Worm (Caenorhabditis elegans) whole organism, L1 larva: ENCODE measurements around the gene F14F3.5.

Experiments
- aha-1 ChIP-seq: fragments of 150-350 bp; optimal IDR thresholded peaks from 2 replicates; lab custom pipeline; 2014; ENCODE audit warnings: missing biosample characterization, missing genetic modification characterization
- alr-1 ChIP-seq: fragments of 200-800 bp; sonication (Bioruptor generic); optimal IDR thresholded peaks from 2 replicates; lab custom pipeline; 2018; ENCODE audit warnings: borderline replicate concordance, mild to moderate bottlenecking, missing genetic modification characterization, missing compliant biosample characterization
- ama-1 ChIP-seq: fragments of 150-350 bp; optimal IDR thresholded peaks from 2 replicates; lab custom pipeline; 2014
- ceh-8 ChIP-seq: fragments of 200-800 bp; sonication (Bioruptor generic); optimal IDR thresholded peaks from 2 replicates; lab custom pipeline; 2018; ENCODE audit warnings: mild to moderate bottlenecking, missing genetic modification characterization, moderate library complexity, missing compliant biosample characterization
- ceh-82 ChIP-seq, 3 experiments: fragments of 150-350 bp in 1 of 3; sonication (generic microtip) in 2 of 3; optimal IDR thresholded peaks; 2 replicates each; lab custom pipeline; 2014 to 2017; ENCODE audit warnings: missing biosample characterization in 3 of 3, missing genetic modification characterization in 3 of 3
- ceh-88 ChIP-seq: fragments of 200-800 bp; sonication (Bioruptor generic); IDR thresholded peaks from 2 replicates; pipeline ENCODE4 v1.3.6; 2022; ENCODE audit warnings: missing genetic modification characterization, missing compliant biosample characterization
- ceh-90 ChIP-seq: sonication (generic microtip); optimal IDR thresholded peaks from 2 replicates; lab custom pipeline; 2016; ENCODE audit warnings: missing genetic modification characterization, missing compliant biosample characterization
- ces-1 ChIP-seq: fragments of 150-350 bp; optimal IDR thresholded peaks from 2 replicates; lab custom pipeline; 2014; ENCODE audit warnings: missing biosample characterization, missing genetic modification reagents, missing genetic modification characterization
- dpl-1 ChIP-seq, 3 experiments: fragments of 150-350 bp in 2 of 3; sonication (generic microtip) in 1 of 3; optimal IDR thresholded peaks; 2 replicates each; lab custom pipeline; 2014 to 2017; ENCODE audit warnings: missing biosample characterization in 3 of 3, missing genetic modification characterization in 3 of 3, missing genetic modification reagents in 3 of 3
- dsc-1 ChIP-seq: sonication (generic microtip); optimal IDR thresholded peaks from 2 replicates; lab custom pipeline; 2016; ENCODE audit warnings: mild to moderate bottlenecking, missing genetic modification characterization, missing compliant biosample characterization
- efl-1 ChIP-seq, 4 experiments: fragments of 150-350 bp; optimal IDR thresholded peaks in 3 of 4; peaks in 1 of 4; 1 replicate in 1 of 4; 2 replicates in 3 of 4; lab custom pipeline; 2014; ENCODE audit warnings: missing biosample characterization in 2 of 4, missing genetic modification characterization in 2 of 4, missing genetic modification reagents in 2 of 4
- efl-3 ChIP-seq: fragments of 200-800 bp; sonication (Bioruptor generic); optimal IDR thresholded peaks from 2 replicates; lab custom pipeline; 2018; ENCODE audit warnings: mild to moderate bottlenecking, missing genetic modification characterization, missing compliant biosample characterization
- egl-13 ChIP-seq: sonication (generic microtip); optimal IDR thresholded peaks from 2 replicates; lab custom pipeline; 2016; ENCODE audit warnings: missing genotype, missing genetic modification reagents, missing genetic modification characterization, missing compliant biosample characterization
- egl-27 ChIP-seq, 2 experiments: fragments of 150-350 bp in 1 of 2; sonication (generic microtip); optimal IDR thresholded peaks; 3 replicates each; lab custom pipeline; 2017 to 2018; ENCODE audit warnings: missing biosample characterization in 2 of 2, missing genetic modification characterization in 2 of 2, missing genetic modification reagents in 2 of 2
- ets-5 ChIP-seq: fragments of 200-800 bp; sonication (Bioruptor generic); IDR thresholded peaks from 2 replicates; pipeline ENCODE4 v1.3.6; 2022; ENCODE audit warnings: missing genetic modification characterization, missing compliant biosample characterization
- fkh-4 ChIP-seq: sonication (generic microtip); optimal IDR thresholded peaks from 2 replicates; lab custom pipeline; 2016; ENCODE audit warnings: missing compliant biosample characterization, missing genetic modification characterization, borderline replicate concordance
- fkh-8 ChIP-seq: sonication (generic microtip); optimal IDR thresholded peaks from 2 replicates; lab custom pipeline; 2016; ENCODE audit warnings: mild to moderate bottlenecking, missing genetic modification characterization, missing compliant biosample characterization
- hlh-17 ChIP-seq: fragments of 200-800 bp; sonication (Bioruptor generic); optimal IDR thresholded peaks from 2 replicates; lab custom pipeline; 2018; ENCODE audit warnings: missing genetic modification characterization, mild to moderate bottlenecking, missing compliant biosample characterization, moderate library complexity, borderline replicate concordance
- hlh-4 ChIP-seq: sonication (generic microtip); optimal IDR thresholded peaks from 2 replicates; lab custom pipeline; 2016; ENCODE audit warnings: mild to moderate bottlenecking, missing genetic modification characterization, missing compliant biosample characterization
- hpl-2 ChIP-seq: fragments of 150-350 bp; optimal IDR thresholded peaks from 2 replicates; lab custom pipeline; 2014; ENCODE audit warnings: missing biosample characterization, missing genetic modification reagents, missing genetic modification characterization
- jun-1 ChIP-seq: fragments of 150-350 bp; optimal IDR thresholded peaks from 2 replicates; lab custom pipeline; 2014; ENCODE audit warnings: missing biosample characterization, missing genetic modification reagents, missing genetic modification characterization
- lin-15B ChIP-seq: fragments of 150-350 bp; sonication (generic microtip); optimal IDR thresholded peaks from 3 replicates; lab custom pipeline; 2014; ENCODE audit warnings: missing biosample characterization, missing genetic modification characterization
- lir-3 ChIP-seq: sonication (generic microtip); optimal IDR thresholded peaks from 2 replicates; lab custom pipeline; 2016; ENCODE audit warnings: mild to moderate bottlenecking, missing genetic modification characterization, moderate library complexity, missing compliant biosample characterization; ENCODE audit not compliant: poor library complexity
- mef-2 ChIP-seq: fragments of 150-350 bp; optimal IDR thresholded peaks from 2 replicates; lab custom pipeline; 2014; ENCODE audit warnings: missing biosample characterization, missing genetic modification characterization
- nhr-11 ChIP-seq: fragments of 150-350 bp; optimal IDR thresholded peaks from 2 replicates; lab custom pipeline; 2014; ENCODE audit warnings: missing biosample characterization, missing genetic modification characterization
- nhr-12 ChIP-seq: sonication (generic microtip); optimal IDR thresholded peaks from 2 replicates; lab custom pipeline; 2017; ENCODE audit warnings: missing biosample characterization, missing genetic modification characterization
- nhr-237 ChIP-seq: fragments of 150-350 bp; optimal IDR thresholded peaks from 2 replicates; lab custom pipeline; 2014; ENCODE audit warnings: missing biosample characterization, missing genetic modification characterization
- nhr-28 ChIP-seq: fragments of 150-350 bp; optimal IDR thresholded peaks from 2 replicates; lab custom pipeline; 2014; ENCODE audit warnings: missing biosample characterization, missing genetic modification characterization
- nhr-47 ChIP-seq: sonication (generic microtip); optimal IDR thresholded peaks from 2 replicates; lab custom pipeline; 2016; ENCODE audit warnings: mild to moderate bottlenecking, missing genetic modification characterization, moderate library complexity, missing compliant biosample characterization
- nhr-71 ChIP-seq: sonication (generic microtip); optimal IDR thresholded peaks from 2 replicates; lab custom pipeline; 2016; ENCODE audit warnings: mild to moderate bottlenecking, missing genetic modification characterization, moderate library complexity, missing compliant biosample characterization
- nhr-77 ChIP-seq: fragments of 150-350 bp; optimal IDR thresholded peaks from 2 replicates; lab custom pipeline; 2014; ENCODE audit warnings: missing biosample characterization, missing genetic modification characterization
- nhr-84 ChIP-seq: sonication (generic microtip); optimal IDR thresholded peaks from 2 replicates; lab custom pipeline; 2017; ENCODE audit warnings: missing biosample characterization, missing genetic modification characterization
- nhr-85 ChIP-seq: sonication (generic microtip); peaks from one replicate; lab custom pipeline; 2016; ENCODE audit warnings: missing genetic modification characterization, inconsistent platforms, missing compliant biosample characterization
- pag-3 ChIP-seq: sonication (generic microtip); optimal IDR thresholded peaks from 2 replicates; lab custom pipeline; 2017; ENCODE audit warnings: missing genetic modification characterization, mild to moderate bottlenecking, missing compliant biosample characterization, antibody characterized with exemption, borderline replicate concordance; ENCODE audit not compliant: insufficient read depth
- pax-3 ChIP-seq: fragments of 200-800 bp; sonication (Bioruptor generic); optimal IDR thresholded peaks from 2 replicates; lab custom pipeline; 2018; ENCODE audit warnings: mild to moderate bottlenecking, missing genetic modification characterization, moderate library complexity, missing compliant biosample characterization
- rnt-1 ChIP-seq: sonication (generic microtip); optimal IDR thresholded peaks from 2 replicates; lab custom pipeline; 2016; ENCODE audit warnings: mild to moderate bottlenecking, missing genetic modification characterization, moderate library complexity, missing compliant biosample characterization
- skn-1 ChIP-seq: fragments of 150-350 bp; optimal IDR thresholded peaks from 2 replicates; lab custom pipeline; 2014; ENCODE audit warnings: missing biosample characterization, missing genetic modification characterization
- snpc-4 ChIP-seq: fragments of 150-350 bp; optimal IDR thresholded peaks from 2 replicates; lab custom pipeline; 2014; ENCODE audit warnings: missing biosample characterization, missing genetic modification characterization
- sox-4 ChIP-seq: sonication (generic microtip); optimal IDR thresholded peaks from 2 replicates; lab custom pipeline; 2016; ENCODE audit warnings: missing genetic modification characterization, missing compliant biosample characterization
- tbx-2 ChIP-seq: sonication (generic microtip); optimal IDR thresholded peaks from 2 replicates; lab custom pipeline; 2016; ENCODE audit warnings: missing genetic modification characterization, missing compliant biosample characterization
- unc-130 ChIP-seq: fragments of 150-350 bp; optimal IDR thresholded peaks from 2 replicates; lab custom pipeline; 2017; ENCODE audit warnings: missing biosample characterization, missing genetic modification characterization, inconsistent platforms
- unc-30 ChIP-seq: sonication (generic microtip); optimal IDR thresholded peaks from 2 replicates; lab custom pipeline; 2017; ENCODE audit warnings: missing biosample characterization, missing genetic modification characterization
- unc-86 ChIP-seq: sonication (generic microtip); optimal IDR thresholded peaks from 2 replicates; lab custom pipeline; 2016; ENCODE audit warnings: missing genetic modification characterization, missing compliant biosample characterization
- vab-15 ChIP-seq: sonication (generic microtip); optimal IDR thresholded peaks from 2 replicates; lab custom pipeline; 2017; ENCODE audit warnings: missing genotype, mild to moderate bottlenecking, missing genetic modification characterization, missing compliant biosample characterization
- ztf-11 ChIP-seq, 2 experiments: sonication (generic microtip); optimal IDR thresholded peaks; 2 replicates each; lab custom pipeline; 2016 to 2017; ENCODE audit warnings: missing genetic modification characterization in 2 of 2, missing biosample characterization in 1 of 2, missing compliant biosample characterization in 1 of 2
- ztf-4 ChIP-seq: fragments of 150-350 bp; optimal IDR thresholded peaks from 2 replicates; lab custom pipeline; 2014; ENCODE audit warnings: missing biosample characterization, missing genetic modification characterization

F14F3.5 gene

DNA sequence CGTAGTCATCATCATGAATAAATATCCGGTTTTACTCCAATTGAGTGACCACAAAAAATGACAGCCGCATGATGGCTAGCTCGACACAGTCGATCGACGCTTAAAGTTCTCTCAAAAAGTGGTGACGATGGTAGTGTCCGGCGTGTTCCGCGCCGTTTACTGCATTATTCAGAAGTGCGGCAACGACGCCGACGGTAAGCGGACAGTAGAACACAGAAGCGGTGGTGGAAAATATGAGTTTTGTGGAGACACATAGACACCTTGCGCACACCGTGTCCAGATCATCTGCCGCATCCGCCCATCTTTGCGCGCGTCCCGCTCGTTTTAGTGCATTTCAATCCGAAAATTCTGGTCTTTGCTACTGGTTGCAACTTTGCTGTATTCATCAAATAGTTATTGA lies 30.2 kb upstream of the F14F3.5 start, which contains the start of gene F59F5.7:
TSS of gene F59F5.7 (plus strand) at position 301 of the 400 bp plus-strand sequence.
- TF ChIP-seq fkh-4 (tag; lab: Kevin White, UChicago) = no peak
- no peak for TF ChIP-seq dsc-1 (tag; lab: Kevin White, UChicago)
- TF ChIP-seq dpl-1 (GFP tag; optimal IDR thresholded peaks at IDR 0.05; lab: Kevin White, UChicago) = no peak
- no peak for TF ChIP-seq ztf-11 (tag; optimal IDR thresholded peaks at IDR 0.05; lab: Kevin White, UChicago)
- TF ChIP-seq skn-1 (tag; lab: Kevin White, UChicago) = no peak
- no peak for TF ChIP-seq hlh-4 (tag; lab: Kevin White, UChicago)
- no peak for TF ChIP-seq hlh-17 (GFP tag; lab: Kevin White, UChicago)
- TF ChIP-seq rnt-1 = no peak
- no peak for TF ChIP-seq efl-1 (optimal IDR thresholded peaks at IDR 0.05; lab: Kevin White, UChicago)
- no peak for TF ChIP-seq efl-1 (GFP tag; optimal IDR thresholded peaks at IDR 0.05 in 1 of 2; lab: Kevin White, UChicago)

DNA sequence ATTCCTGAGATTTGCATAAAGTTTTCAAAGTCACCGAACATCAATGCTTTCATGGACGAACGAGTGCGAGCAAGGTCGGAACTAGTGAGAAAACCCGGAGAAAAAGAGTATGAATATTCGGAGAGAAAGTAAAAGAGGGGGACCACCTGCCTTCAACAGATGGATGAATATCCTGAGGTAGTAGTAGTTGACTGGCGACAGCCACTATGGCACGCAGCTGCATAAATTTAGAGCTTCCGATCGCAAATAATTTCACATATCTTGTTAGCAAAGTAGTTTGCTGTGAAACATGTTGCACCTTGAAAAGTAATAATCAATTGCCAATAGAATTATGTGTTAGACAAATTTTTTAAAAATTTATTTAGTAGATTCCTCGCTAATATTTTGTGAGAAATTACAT lies 27.7 kb upstream of the F14F3.5 start:
- no peak for TF ChIP-seq ets-5 (GFP tag; lab: Robert Waterston, UW)
- TF ChIP-seq egl-27 (tag; optimal IDR thresholded peaks at IDR 0.05; lab: Kevin White, UChicago) = no peak
- no peak for TF ChIP-seq nhr-71 (tag; lab: Kevin White, UChicago)
- no peak for TF ChIP-seq ces-1
- TF ChIP-seq nhr-47 = no peak
- no peak for TF ChIP-seq jun-1 (tag; lab: Kevin White, UChicago)
- no peak for TF ChIP-seq alr-1
- no peak for TF ChIP-seq egl-13 (tag; lab: Kevin White, UChicago)
- no peak for TF ChIP-seq nhr-11 (tag; lab: Kevin White, UChicago)
- no peak for TF ChIP-seq rnt-1
- no peak for TF ChIP-seq sox-4 (tag; lab: Kevin White, UChicago)
- no peak for TF ChIP-seq nhr-12
- TF ChIP-seq nhr-84 (tag; lab: Kevin White, UChicago) = no peak
- no peak for TF ChIP-seq lin-15B (tag; lab: Kevin White, UChicago)
- TF ChIP-seq fkh-4 (tag; lab: Kevin White, UChicago) = no peak
- TF ChIP-seq mef-2 (tag; lab: Kevin White, UChicago) = no peak
- no peak for TF ChIP-seq hpl-2 (GFP tag; lab: Kevin White, UChicago)

DNA sequence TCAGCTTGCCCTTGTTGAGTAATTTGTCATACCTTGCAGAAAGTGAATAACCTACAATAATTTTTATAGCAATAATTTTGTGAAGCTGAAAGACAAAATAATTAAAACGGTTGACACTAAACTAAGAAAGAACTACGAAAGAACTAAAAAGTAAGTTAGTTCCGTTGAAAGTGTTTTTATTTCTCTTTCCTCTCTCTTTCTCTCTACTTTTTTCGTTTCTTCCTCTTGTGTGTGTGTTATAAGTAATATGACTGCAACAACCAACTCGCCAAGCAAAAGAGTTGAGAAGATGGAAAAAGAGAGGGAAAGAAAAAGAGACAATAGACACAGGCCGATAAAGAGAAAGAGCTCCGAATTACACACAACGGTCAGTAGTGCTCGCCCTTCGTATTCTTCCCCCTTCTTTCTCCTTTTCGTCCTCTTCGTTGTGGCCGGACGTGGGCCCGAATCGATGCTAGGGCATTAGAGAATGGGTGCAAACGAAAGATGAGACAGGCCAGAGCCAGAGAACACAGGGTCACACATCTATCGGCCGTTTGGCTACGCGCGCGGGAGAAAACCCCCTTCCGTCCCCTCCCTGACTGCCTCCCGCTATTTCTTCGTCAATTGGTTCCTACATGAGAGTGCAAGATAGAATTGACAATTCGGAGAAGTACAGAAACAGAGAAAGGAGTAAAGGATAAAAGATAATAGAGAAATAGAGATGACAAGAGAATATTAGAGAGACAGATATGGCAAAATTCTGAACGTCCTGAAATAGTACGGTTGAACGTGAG lies 26.4 kb upstream of the F14F3.5 start, which contains the start of gene syd-2:
TSS of gene syd-2 (minus strand) at position 51 of the 776 bp plus-strand sequence.
- TF ChIP-seq ztf-11 (tag; optimal IDR thresholded peaks at IDR 0.05; lab: Kevin White, UChicago) = peak in 1 of 2 experiments; percentile 70
- TF ChIP-seq unc-30 = no peak
- TF ChIP-seq ceh-88 = no peak
- TF ChIP-seq unc-130 (tag; lab: Kevin White, UChicago) = peak; percentile 36
- no peak for TF ChIP-seq aha-1 (tag; lab: Kevin White, UChicago)
- TF ChIP-seq lir-3 = no peak
- peak; percentile 37 to 46 for TF ChIP-seq efl-1 (optimal IDR thresholded peaks at IDR 0.05; lab: Kevin White, UChicago)
- peak in 1 of 2 experiments; percentile 73 for TF ChIP-seq efl-1 (GFP tag; optimal IDR thresholded peaks at IDR 0.05 in 1 of 2; lab: Kevin White, UChicago)
- peak; percentile 22 for TF ChIP-seq ztf-4 (tag; lab: Kevin White, UChicago)
- TF ChIP-seq efl-3 (GFP tag; lab: Kevin White, UChicago) = no peak
- peak; percentile 60 to 73 (median 67) for TF ChIP-seq ceh-82 (tag; optimal IDR thresholded peaks at IDR 0.05; lab: Kevin White, UChicago)
- peak; percentile 79 for TF ChIP-seq nhr-85 (tag; lab: Kevin White, UChicago)
- TF ChIP-seq nhr-77 (tag; lab: Kevin White, UChicago) = peak; percentile 74
- no peak for TF ChIP-seq ama-1
- no peak for TF ChIP-seq nhr-12
- peak; percentile 84 for TF ChIP-seq tbx-2 (tag; lab: Kevin White, UChicago)
- peak; percentile 68 for TF ChIP-seq jun-1 (tag; lab: Kevin White, UChicago)
- peak; percentile 72 for TF ChIP-seq rnt-1
- peak; percentile 70 for TF ChIP-seq unc-86 (tag; lab: Kevin White, UChicago)
- no peak for TF ChIP-seq pag-3 (tag; lab: Kevin White, UChicago)
- peak; percentile 23 for TF ChIP-seq ceh-8 (GFP tag; lab: Kevin White, UChicago)
- no peak for TF ChIP-seq nhr-237 (tag; lab: Kevin White, UChicago)
- no peak for TF ChIP-seq nhr-28 (tag; lab: Kevin White, UChicago)
- TF ChIP-seq snpc-4 = no peak
- no peak for TF ChIP-seq vab-15 (tag; lab: Kevin White, UChicago)
- peak; percentile 83 for TF ChIP-seq dsc-1 (tag; lab: Kevin White, UChicago)
- TF ChIP-seq fkh-8 (tag; lab: Kevin White, UChicago) = peak; percentile 85
- TF ChIP-seq nhr-11 (tag; lab: Kevin White, UChicago) = peak; percentile 3
- no peak for TF ChIP-seq pax-3
- no peak for TF ChIP-seq ceh-90
